Worm (Caenorhabditis elegans): ENCODE data around the gene lin-33.

The lin-33 gene

ce11 chrIV:5895190-5895589 lies 35.3 kb upstream of the lin-33 start, which contains the start of gene nspb-6:
Gene nspb-6, plus strand, starts transcription at chrIV:5895490.
- no peak for TF ChIP-seq skn-1 (tag; optimal IDR thresholded peaks at IDR 0.05)
- no peak for TF ChIP-seq nhr-12 (tag; optimal IDR thresholded peaks at IDR 0.05)
- no peak for TF ChIP-seq nhr-11 (tag; optimal IDR thresholded peaks at IDR 0.05)

ce11 chrIV:5896341-5896740 lies 34.1 kb upstream of the lin-33 start, which contains the start of gene pck-3:
Gene pck-3, plus strand, starts transcription at chrIV:5896641.
- TF ChIP-seq lin-15B (tag; optimal IDR thresholded peaks at IDR 0.05) (no peak), ceh-9 (tag; optimal IDR thresholded peaks at IDR 0.05) (no peak), ceh-28 (tag; optimal IDR thresholded peaks at IDR 0.05) (no peak), nhr-237 (tag; optimal IDR thresholded peaks at IDR 0.05) (no peak), mdl-1 (tag; optimal IDR thresholded peaks at IDR 0.05) (no peak), sea-2 (GFP tag; optimal IDR thresholded peaks at IDR 0.05) (no peak), ztf-4 (tag; optimal IDR thresholded peaks at IDR 0.05) (no peak), elt-1 (tag; optimal IDR thresholded peaks at IDR 0.05) (no peak), lin-39 (tag; optimal IDR thresholded peaks at IDR 0.05) (no peak), R02D3.7 (tag; optimal IDR thresholded peaks at IDR 0.05) (no peak), zag-1 (tag; optimal IDR thresholded peaks at IDR 0.05) (no peak)

- no peak for TF ChIP-seq elt-2 (tag; optimal IDR thresholded peaks at IDR 0.05)
- TF ChIP-seq lin-15B (tag; optimal IDR thresholded peaks at IDR 0.05) = no peak
- TF ChIP-seq ztf-11 (tag; optimal IDR thresholded peaks at IDR 0.05) = no peak
- TF ChIP-seq nhr-237 (tag; optimal IDR thresholded peaks at IDR 0.05) = no peak
- no peak for TF ChIP-seq ama-1 (optimal IDR thresholded peaks at IDR 0.05)
- no peak for TF ChIP-seq nhr-11 (tag; optimal IDR thresholded peaks at IDR 0.05)
- no peak for TF ChIP-seq egl-27 (tag; optimal IDR thresholded peaks at IDR 0.05)
- TF ChIP-seq nhr-77 (tag; optimal IDR thresholded peaks at IDR 0.05) = no peak
- TF ChIP-seq ceh-16 (tag; optimal IDR thresholded peaks at IDR 0.05) = no peak
- no peak for TF ChIP-seq R02D3.7 (tag; optimal IDR thresholded peaks at IDR 0.05)
- TF ChIP-seq mml-1 (tag; optimal IDR thresholded peaks at IDR 0.05) = no peak
- TF ChIP-seq fkh-2 (tag; optimal IDR thresholded peaks at IDR 0.05) = no peak
- no peak for TF ChIP-seq nhr-76 (tag; optimal IDR thresholded peaks at IDR 0.05)
- TF ChIP-seq ZK546.5 (tag; optimal IDR thresholded peaks at IDR 0.05) = no peak
- TF ChIP-seq tbx-2 (tag; optimal IDR thresholded peaks at IDR 0.05) = no peak
- no peak for TF ChIP-seq mdl-1 (tag; optimal IDR thresholded peaks at IDR 0.05)
- no peak for TF ChIP-seq daf-12 (tag; optimal IDR thresholded peaks at IDR 0.05)
- no peak for TF ChIP-seq nhr-67 (tag; optimal IDR thresholded peaks at IDR 0.05)
- no peak for TF ChIP-seq nfya-1 (tag; optimal IDR thresholded peaks at IDR 0.05; ENCODE audit: insufficient read depth)
- TF ChIP-seq eor-1 (tag; optimal IDR thresholded peaks at IDR 0.05) = no peak
Measured at ce11 chrIV:5902730-5903129, 27.7 kb upstream of the lin-33 start.

- TF ChIP-seq nfya-1 (tag; optimal IDR thresholded peaks at IDR 0.05; ENCODE audit: insufficient read depth) (peak; percentile 67), sea-2 (GFP tag; optimal IDR thresholded peaks at IDR 0.05) (no peak)
Measured at ce11 chrIV:5903305-5903778, 27.1 kb upstream of the lin-33 start, which contains the start of gene H04M03.12. Gene H04M03.12, minus strand, starts transcription at chrIV:5903355.

- TF ChIP-seq fos-1 (tag; optimal IDR thresholded peaks at IDR 0.05) = no peak
- TF ChIP-seq hmg-11 (tag; optimal IDR thresholded peaks at IDR 0.05) = no peak
- no peak for TF ChIP-seq unc-62 (GFP tag; optimal IDR thresholded peaks at IDR 0.05)
- TF ChIP-seq pqm-1 (tag; optimal IDR thresholded peaks at IDR 0.05) = no peak
- TF ChIP-seq fkh-10 (GFP tag; optimal IDR thresholded peaks at IDR 0.05) = peak; percentile 88
- no peak for TF ChIP-seq nhr-28 (tag; optimal IDR thresholded peaks at IDR 0.05)
- TF ChIP-seq daf-12 (tag; optimal IDR thresholded peaks at IDR 0.05) = no peak
- TF ChIP-seq ztf-4 (tag; optimal IDR thresholded peaks at IDR 0.05) = no peak
Measured at ce11 chrIV:5915152-5915551, 15.3 kb upstream of the lin-33 start.

ce11 chrIV:5917026-5917425 lies 13.4 kb upstream of the lin-33 start, which contains the start of gene dhhc-13:
Gene dhhc-13, plus strand, starts transcription at chrIV:5917326.
- TF ChIP-seq nhr-77 (tag; optimal IDR thresholded peaks at IDR 0.05) = no peak
- TF ChIP-seq fkh-2 (tag; optimal IDR thresholded peaks at IDR 0.05) = no peak
- no peak for TF ChIP-seq nhr-12 (tag; optimal IDR thresholded peaks at IDR 0.05)
- no peak for TF ChIP-seq pha-4 (tag; optimal IDR thresholded peaks at IDR 0.05)
- no peak for TF ChIP-seq ama-1 (optimal IDR thresholded peaks at IDR 0.05)
- no peak for TF ChIP-seq sea-2 (GFP tag; optimal IDR thresholded peaks at IDR 0.05)
- no peak for TF ChIP-seq nhr-67 (tag; optimal IDR thresholded peaks at IDR 0.05)
- TF ChIP-seq ceh-9 (tag; optimal IDR thresholded peaks at IDR 0.05) = no peak
- no peak for TF ChIP-seq ztf-4 (tag; optimal IDR thresholded peaks at IDR 0.05)
- TF ChIP-seq fkh-10 (GFP tag; optimal IDR thresholded peaks at IDR 0.05) = no peak
- no peak for TF ChIP-seq nhr-23 (tag; optimal IDR thresholded peaks at IDR 0.05)

Data from whole organism, L3 larva.